Worm (Caenorhabditis elegans) whole organism, late embryonic: ENCODE data around the gene enri-2.

Experiments
- C38D4.7 ChIP-seq: fragments of 200-800 bp; sonication (Bioruptor generic); optimal IDR thresholded peaks from 2 replicates; lab custom pipeline; 2018; ENCODE audit warnings: mild to moderate bottlenecking, missing genetic modification characterization, moderate library complexity, missing compliant biosample characterization
- K09A11.1 ChIP-seq: sonication (generic microtip); optimal IDR thresholded peaks from 2 replicates; lab custom pipeline; 2017; ENCODE audit warnings: antibody characterized with exemption, mild to moderate bottlenecking, missing genetic modification characterization, missing compliant biosample characterization; ENCODE audit not compliant: insufficient read depth
- T23F11.4 ChIP-seq: fragments of 200-800 bp; sonication (Bioruptor generic); optimal IDR thresholded peaks from 2 replicates; lab custom pipeline; 2018; ENCODE audit warnings: mild to moderate bottlenecking, missing genetic modification characterization, missing compliant biosample characterization
- Y22D7AL.16 ChIP-seq: sonication (generic microtip); optimal IDR thresholded peaks from 2 replicates; lab custom pipeline; 2016; ENCODE audit warnings: missing genetic modification characterization, missing compliant biosample characterization
- ceh-18 ChIP-seq: sonication (generic microtip); optimal IDR thresholded peaks from 2 replicates; lab custom pipeline; 2016; ENCODE audit warnings: missing genetic modification characterization, missing compliant biosample characterization
- ceh-2 ChIP-seq: sonication (generic microtip); optimal IDR thresholded peaks from 2 replicates; lab custom pipeline; 2016; ENCODE audit warnings: missing genotype, missing genetic modification characterization, missing compliant biosample characterization
- ceh-24 ChIP-seq: sonication (generic microtip); optimal IDR thresholded peaks from 2 replicates; lab custom pipeline; 2016; ENCODE audit warnings: mild to moderate bottlenecking, missing genetic modification characterization, missing compliant biosample characterization
- ceh-31 ChIP-seq: sonication (generic microtip); optimal IDR thresholded peaks from 2 replicates; lab custom pipeline; 2016; ENCODE audit warnings: missing genetic modification characterization, missing compliant biosample characterization
- ceh-34 ChIP-seq: sonication (generic microtip); optimal IDR thresholded peaks from 2 replicates; lab custom pipeline; 2016; ENCODE audit warnings: mild to moderate bottlenecking, missing genetic modification characterization, missing compliant biosample characterization
- ceh-45 ChIP-seq: fragments of 200-800 bp; sonication (Bioruptor generic); IDR thresholded peaks from 2 replicates; pipeline ENCODE4 v1.3.6; 2022; ENCODE audit warnings: missing genetic modification reagents, missing genetic modification characterization, missing compliant biosample characterization
- ceh-48 ChIP-seq: sonication (generic microtip); optimal IDR thresholded peaks from 2 replicates; lab custom pipeline; 2016; ENCODE audit warnings: missing genetic modification characterization, inconsistent platforms, missing compliant biosample characterization
- ceh-9 ChIP-seq: sonication (generic microtip); optimal IDR thresholded peaks from 2 replicates; lab custom pipeline; 2016; ENCODE audit warnings: mild to moderate bottlenecking, missing genetic modification characterization, inconsistent platforms, missing compliant biosample characterization
- dmd-4 ChIP-seq: sonication (generic microtip); optimal IDR thresholded peaks from 2 replicates; lab custom pipeline; 2016; ENCODE audit warnings: borderline replicate concordance, missing genetic modification characterization, missing compliant biosample characterization
- elt-2 ChIP-seq: sonication (generic microtip); optimal IDR thresholded peaks from 2 replicates; lab custom pipeline; 2016; ENCODE audit warnings: missing genetic modification reagents, missing genetic modification characterization, missing compliant biosample characterization
- elt-4 ChIP-seq: sonication (generic microtip); optimal IDR thresholded peaks from 2 replicates; lab custom pipeline; 2016; ENCODE audit warnings: missing genetic modification characterization, missing compliant biosample characterization
- ets-4 ChIP-seq: sonication (generic microtip); optimal IDR thresholded peaks from 2 replicates; lab custom pipeline; 2016; ENCODE audit warnings: missing genetic modification characterization, missing compliant biosample characterization
- fax-1 ChIP-seq: sonication (generic microtip); optimal IDR thresholded peaks from 2 replicates; lab custom pipeline; 2016; ENCODE audit warnings: missing genotype, missing genetic modification characterization, missing compliant biosample characterization
- fkh-10 ChIP-seq: fragments of 150-350 bp; optimal IDR thresholded peaks from 2 replicates; lab custom pipeline; 2014; ENCODE audit warnings: missing biosample characterization, missing genetic modification reagents, missing genetic modification characterization
- fkh-6 ChIP-seq: sonication (generic microtip); optimal IDR thresholded peaks from 2 replicates; lab custom pipeline; 2016; ENCODE audit warnings: missing genetic modification characterization, missing compliant biosample characterization
- hlh-30 ChIP-seq: sonication (generic microtip); optimal IDR thresholded peaks from 2 replicates; lab custom pipeline; 2017; ENCODE audit warnings: antibody characterized with exemption, missing genetic modification characterization, missing compliant biosample characterization; ENCODE audit not compliant: insufficient read depth
- hlh-8 ChIP-seq: sonication (generic microtip); optimal IDR thresholded peaks from 2 replicates; lab custom pipeline; 2016; ENCODE audit warnings: missing genotype, missing genetic modification characterization, missing compliant biosample characterization
- madf-2 ChIP-seq: sonication (generic microtip); optimal IDR thresholded peaks from 2 replicates; lab custom pipeline; 2017; ENCODE audit warnings: missing genetic modification characterization, missing compliant biosample characterization
- nfya-1 ChIP-seq: sonication (generic microtip); optimal IDR thresholded peaks from 2 replicates; lab custom pipeline; 2017; ENCODE audit warnings: missing genetic modification characterization, mild to moderate bottlenecking, missing compliant biosample characterization, antibody characterized with exemption, moderate library complexity
- npax-4 ChIP-seq: sonication (generic microtip); optimal IDR thresholded peaks from 2 replicates; lab custom pipeline; 2016; ENCODE audit warnings: missing genetic modification characterization, missing compliant biosample characterization
- odd-2 ChIP-seq: sonication (generic microtip); optimal IDR thresholded peaks from 2 replicates; lab custom pipeline; 2017; ENCODE audit warnings: antibody characterized with exemption, mild to moderate bottlenecking, missing genetic modification characterization, missing compliant biosample characterization
- pag-3 ChIP-seq: sonication (generic microtip); optimal IDR thresholded peaks from 2 replicates; lab custom pipeline; 2016; ENCODE audit warnings: missing compliant biosample characterization, missing genetic modification characterization, borderline replicate concordance
- pat-9 ChIP-seq: fragments of 200-800 bp; sonication (Bioruptor generic); optimal IDR thresholded peaks from 2 replicates; lab custom pipeline; 2018; ENCODE audit warnings: mild to moderate bottlenecking, missing genetic modification characterization, moderate library complexity, missing compliant biosample characterization
- pha-2 ChIP-seq: sonication (generic microtip); optimal IDR thresholded peaks from 2 replicates; lab custom pipeline; 2017; ENCODE audit warnings: mild to moderate bottlenecking, missing genetic modification characterization, missing compliant biosample characterization
- pqm-1 ChIP-seq: sonication (generic microtip); optimal IDR thresholded peaks from 2 replicates; lab custom pipeline; 2016; ENCODE audit warnings: missing genetic modification characterization, missing compliant biosample characterization
- ref-2 ChIP-seq: sonication (generic microtip); optimal IDR thresholded peaks from 2 replicates; lab custom pipeline; 2016; ENCODE audit warnings: missing genetic modification characterization, missing compliant biosample characterization
- rnt-1 ChIP-seq: sonication (generic microtip); optimal IDR thresholded peaks from 2 replicates; lab custom pipeline; 2016; ENCODE audit warnings: missing genetic modification characterization, missing compliant biosample characterization
- sdc-2 ChIP-seq: sonication (generic microtip); optimal IDR thresholded peaks from 2 replicates; lab custom pipeline; 2016; ENCODE audit warnings: missing genotype, missing genetic modification characterization, missing compliant biosample characterization
- sox-2 ChIP-seq: fragments of 200-800 bp; sonication (Bioruptor generic); IDR thresholded peaks from 2 replicates; pipeline ENCODE4 v1.3.6; 2022; ENCODE audit warnings: missing genetic modification reagents, missing genetic modification characterization, missing compliant biosample characterization
- tbx-7 ChIP-seq: sonication (generic microtip); optimal IDR thresholded peaks from 2 replicates; lab custom pipeline; 2016; ENCODE audit warnings: missing genotype, missing genetic modification characterization, missing compliant biosample characterization
- ttx-3 ChIP-seq: sonication (generic microtip); optimal IDR thresholded peaks from 2 replicates; lab custom pipeline; 2016; ENCODE audit warnings: missing genetic modification reagents, missing genetic modification characterization, missing compliant biosample characterization
- unc-3 ChIP-seq, 2 experiments: fragments of 200-800 bp in 1 of 2; sonication (Bioruptor generic) in 1 of 2; sonication (generic microtip) in 1 of 2; conservative IDR thresholded peaks in 1 of 2; optimal IDR thresholded peaks in 1 of 2; 2 replicates each; pipeline versions ENCODE4 v1.3.6 to Lab custom; 2016 to 2022; ENCODE audit warnings: missing compliant biosample characterization in 2 of 2, missing genetic modification characterization in 2 of 2, missing genetic modification reagents in 1 of 2
- unc-42 ChIP-seq: sonication (generic microtip); optimal IDR thresholded peaks from 2 replicates; lab custom pipeline; 2016; ENCODE audit warnings: missing genotype, missing genetic modification characterization, missing compliant biosample characterization
- unc-55 ChIP-seq: sonication (generic microtip); optimal IDR thresholded peaks from 2 replicates; lab custom pipeline; 2017; ENCODE audit warnings: missing biosample characterization, missing genetic modification reagents, missing genetic modification characterization
- zip-5 ChIP-seq: sonication (generic microtip); optimal IDR thresholded peaks from 2 replicates; lab custom pipeline; 2016; ENCODE audit warnings: missing genetic modification characterization, missing compliant biosample characterization

enri-2 gene

DNA sequence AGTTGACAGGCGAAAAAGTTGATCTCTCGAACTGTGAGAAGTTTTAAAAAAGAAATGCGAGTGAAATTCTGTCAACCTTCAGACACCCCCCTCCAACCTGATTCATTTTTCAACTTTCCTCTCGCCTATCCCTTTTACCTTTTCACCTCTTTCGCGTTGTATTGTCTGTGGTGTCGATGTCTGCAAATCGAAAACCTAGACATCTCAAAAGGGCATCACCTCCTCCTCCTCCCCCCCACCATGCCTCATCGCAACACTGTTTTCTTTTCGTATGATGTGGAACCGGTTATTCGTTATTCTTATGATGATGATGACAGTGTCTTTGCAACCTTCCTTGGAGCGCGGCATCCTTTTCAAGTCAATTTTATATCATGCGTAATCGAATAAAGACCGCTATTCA lies 37.7 kb upstream of the enri-2 start:
- TF ChIP-seq T23F11.4 (GFP tag; lab: Kevin White, UChicago): no peak
- no peak for TF ChIP-seq hlh-8 (tag; lab: Kevin White, UChicago)
- TF ChIP-seq K09A11.1 (tag; lab: Kevin White, UChicago): no peak
- no peak for TF ChIP-seq ceh-2 (tag; lab: Kevin White, UChicago)
- no peak for TF ChIP-seq fkh-6
- no peak for TF ChIP-seq hlh-30
- TF ChIP-seq elt-2: no peak
- no peak for TF ChIP-seq odd-2 (tag; lab: Kevin White, UChicago)
- no peak for TF ChIP-seq npax-4
- TF ChIP-seq unc-3 (GFP tag; conservative IDR thresholded peaks at IDR 0.05; lab: Robert Waterston, UW): no peak
- TF ChIP-seq unc-3 (tag; optimal IDR thresholded peaks at IDR 0.05; lab: Kevin White, UChicago): no peak
- no peak for TF ChIP-seq ceh-45 (GFP tag; lab: Robert Waterston, UW)

DNA sequence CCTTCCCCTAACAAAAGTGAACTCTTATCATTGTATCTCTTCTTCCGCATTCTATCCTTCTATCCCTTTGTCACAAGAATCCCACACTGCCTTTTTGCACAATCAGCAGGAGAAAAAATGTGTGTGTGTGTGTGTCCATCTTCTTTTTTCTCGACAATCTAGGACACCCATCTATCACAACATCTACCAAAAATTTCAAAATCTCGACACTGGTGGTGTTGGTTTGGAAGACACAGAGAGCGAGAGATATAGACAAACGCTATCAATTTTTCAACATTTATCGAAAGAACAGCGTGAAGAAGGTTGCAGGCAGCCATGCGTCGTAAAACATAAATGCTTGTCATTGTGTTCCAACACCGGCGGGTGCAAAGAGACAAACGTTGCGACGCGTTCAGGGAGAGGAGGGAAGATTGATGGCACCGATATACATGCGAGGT lies 36.8 kb upstream of the enri-2 start:
- peak; percentile 36 for TF ChIP-seq rnt-1
- TF ChIP-seq unc-55: peak; percentile 38
- no peak for TF ChIP-seq pag-3 (tag; lab: Kevin White, UChicago)
- TF ChIP-seq ceh-9 (tag; lab: Kevin White, UChicago): no peak
- TF ChIP-seq sox-2 (GFP tag; lab: Robert Waterston, UW): no peak
- peak; percentile 61 for TF ChIP-seq ceh-18 (tag; lab: Kevin White, UChicago)
- TF ChIP-seq zip-5 (tag; lab: Kevin White, UChicago): no peak
- TF ChIP-seq, all 69 proteins: peak for 3

DNA sequence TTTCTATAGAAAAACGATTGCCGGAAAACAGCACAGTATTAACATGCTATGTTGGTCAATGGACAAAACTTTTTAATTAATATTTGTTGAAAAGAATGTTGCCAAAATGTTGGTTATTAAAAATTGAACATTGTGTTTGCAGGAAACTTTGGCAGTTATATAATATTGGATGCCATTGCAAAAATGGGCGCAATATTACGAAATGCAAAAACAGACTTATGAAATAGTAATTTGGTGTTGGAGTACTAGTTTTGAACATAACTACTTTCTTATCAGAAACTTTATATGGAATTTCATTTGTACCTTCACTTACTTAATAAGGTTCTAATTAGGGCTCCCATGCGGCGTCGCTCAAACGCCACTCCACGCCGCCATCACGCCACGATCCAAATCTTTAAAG lies 35.3 kb upstream of the enri-2 start:
- TF ChIP-seq ets-4 (tag; lab: Kevin White, UChicago): no peak
- no peak for TF ChIP-seq tbx-7
- no peak for TF ChIP-seq ceh-45 (GFP tag; lab: Robert Waterston, UW)
- no peak for TF ChIP-seq pqm-1 (tag; lab: Kevin White, UChicago)
- TF ChIP-seq fax-1 (tag; lab: Kevin White, UChicago): no peak
- TF ChIP-seq ceh-24 (tag; lab: Kevin White, UChicago): no peak
- no peak for TF ChIP-seq Y22D7AL.16 (tag; lab: Kevin White, UChicago)

DNA sequence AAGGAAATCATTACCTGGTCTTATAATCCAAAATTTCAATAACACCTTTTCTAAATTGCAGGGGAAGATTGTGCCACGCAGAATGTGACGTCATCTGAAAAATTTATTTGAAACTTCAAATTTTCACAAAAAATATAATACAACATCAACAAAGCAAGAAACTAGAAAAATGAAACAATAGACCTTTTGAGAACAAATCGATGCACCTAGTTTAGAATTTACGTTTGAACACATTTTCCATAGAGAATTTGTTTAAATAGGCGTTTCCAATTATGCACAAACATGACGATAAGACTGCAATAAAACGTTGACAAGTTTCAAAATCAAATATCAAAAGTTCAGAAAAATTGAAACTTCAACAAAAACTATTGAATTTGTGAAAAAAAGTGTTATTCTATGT lies 32.8 kb upstream of the enri-2 start, which contains the start of gene fbxa-141:
Gene fbxa-141 (minus strand): TSS at position 101 of the 400 bp plus-strand sequence.
- TF ChIP-seq fkh-6 (no peak), ceh-34 (tag; lab: Kevin White, UChicago) (no peak), elt-4 (tag; lab: Kevin White, UChicago) (no peak), T23F11.4 (GFP tag; lab: Kevin White, UChicago) (no peak), pha-2 (tag; lab: Kevin White, UChicago) (no peak), ceh-45 (GFP tag; lab: Robert Waterston, UW) (no peak), C38D4.7 (GFP tag; lab: Kevin White, UChicago) (no peak), pat-9 (tag; lab: Kevin White, UChicago) (no peak), fkh-10 (no peak), ceh-2 (tag; lab: Kevin White, UChicago) (no peak), dmd-4 (tag; lab: Kevin White, UChicago) (no peak), ceh-9 (tag; lab: Kevin White, UChicago) (no peak), ttx-3 (no peak), unc-55 (no peak), odd-2 (tag; lab: Kevin White, UChicago) (no peak), nfya-1 (no peak), ref-2 (tag; lab: Kevin White, UChicago) (no peak)

DNA sequence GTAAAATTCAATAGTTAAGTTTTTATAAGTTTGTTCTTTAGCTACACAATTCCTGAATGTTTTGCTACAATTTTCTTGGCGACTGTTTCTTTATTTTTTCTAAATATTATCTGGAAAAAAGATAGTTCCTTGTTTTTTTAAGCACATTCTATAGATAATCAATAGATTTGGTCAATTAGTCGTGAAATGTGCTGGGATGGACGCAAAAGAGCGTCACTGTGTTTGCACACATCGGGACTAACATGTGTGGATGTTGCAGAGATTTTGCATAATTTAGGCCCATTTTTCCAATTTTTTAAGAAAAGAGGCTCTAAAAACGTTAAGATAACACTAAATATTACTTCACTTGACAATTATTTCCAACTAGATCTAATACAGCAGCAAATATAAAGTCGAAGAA lies 32.2 kb upstream of the enri-2 start:
- TF ChIP-seq odd-2 (tag; lab: Kevin White, UChicago) (no peak), ceh-48 (tag; lab: Kevin White, UChicago) (peak; percentile 95), ceh-31 (tag; lab: Kevin White, UChicago) (no peak), zip-5 (tag; lab: Kevin White, UChicago) (no peak), fkh-10 (no peak), ttx-3 (peak; percentile 32), elt-4 (tag; lab: Kevin White, UChicago) (no peak), unc-42 (tag; lab: Kevin White, UChicago) (peak; percentile 77), madf-2 (tag; lab: Kevin White, UChicago) (no peak), sdc-2 (tag; lab: Kevin White, UChicago) (peak; percentile 24), T23F11.4 (GFP tag; lab: Kevin White, UChicago) (no peak), elt-2 (no peak)
- TF ChIP-seq, all 69 proteins: peak for 4
